Fruit fly (Drosophila melanogaster) whole organism, embryonic: ENCODE data around the gene bma.

Experiments
- Bgb ChIP-seq: fragments of 200-800 bp; sonication (Bioruptor generic); IDR thresholded peaks from 2 replicates; pipeline ENCODE4 v1.3.6; 2022; ENCODE audit warnings: missing biosample characterization, missing genetic modification characterization; ENCODE audit not compliant: partially characterized antibody
- CG11093 ChIP-seq: fragments of 200-800 bp; sonication (Bioruptor generic); IDR thresholded peaks from 3 replicates; pipeline ENCODE4 v1.3.6; 2022; ENCODE audit warnings: missing biosample characterization, missing genetic modification characterization
- CG11504 ChIP-seq: fragments of 200-800 bp; sonication (Bioruptor generic); optimal IDR thresholded peaks from 3 replicates; lab custom pipeline; 2019; ENCODE audit warnings: missing biosample characterization, mild to moderate bottlenecking, missing genetic modification characterization, moderate library complexity
- CG12104 ChIP-seq: fragments of 200-800 bp; sonication (Bioruptor generic); optimal IDR thresholded peaks from 3 replicates; lab custom pipeline; 2016; ENCODE audit warnings: missing biosample characterization, missing genetic modification characterization
- CG13287 ChIP-seq: fragments of 200-800 bp; sonication (Bioruptor generic); IDR thresholded peaks from 2 replicates; pipeline ENCODE4 v1.3.6; 2022; ENCODE audit warnings: missing biosample characterization, missing genetic modification characterization; ENCODE audit not compliant: partially characterized antibody
- CG13424 ChIP-seq: fragments of 200-800 bp; sonication (Bioruptor generic); optimal IDR thresholded peaks from 2 replicates; lab custom pipeline; 2019; ENCODE audit warnings: missing biosample characterization, mild to moderate bottlenecking, missing genetic modification characterization, moderate library complexity
- CG1602 ChIP-seq: fragments of 200-800 bp; sonication (Bioruptor generic); optimal IDR thresholded peaks from 3 replicates; lab custom pipeline; 2016; ENCODE audit warnings: missing biosample characterization, missing genetic modification characterization
- CG1647 ChIP-seq: fragments of 200-800 bp; sonication (Bioruptor generic); optimal IDR thresholded peaks from 3 replicates; lab custom pipeline; 2016; ENCODE audit warnings: missing biosample characterization, missing genetic modification characterization
- CG16863 ChIP-seq: fragments of 200-800 bp; sonication (Bioruptor generic); optimal IDR thresholded peaks from 3 replicates; lab custom pipeline; 2016; ENCODE audit warnings: missing biosample characterization, missing genetic modification characterization
- CG2120 ChIP-seq: fragments of 200-800 bp; sonication (Bioruptor generic); optimal IDR thresholded peaks from 3 replicates; lab custom pipeline; 2016; ENCODE audit warnings: missing biosample characterization, missing genetic modification characterization
- CG31365 ChIP-seq: fragments of 200-800 bp; sonication (Bioruptor generic); optimal IDR thresholded peaks from 2 replicates; lab custom pipeline; 2018; ENCODE audit warnings: missing biosample characterization, mild to moderate bottlenecking, missing genetic modification characterization
- CG3726 ChIP-seq: fragments of 200-800 bp; sonication (Bioruptor generic); IDR thresholded peaks from 3 replicates; pipeline ENCODE4, ENCODE4 v1.3.6; 2022; ENCODE audit warnings: missing biosample characterization, missing genetic modification characterization
- CG5180 ChIP-seq: fragments of 200-800 bp; sonication (Bioruptor generic); optimal IDR thresholded peaks from 3 replicates; lab custom pipeline; 2017; ENCODE audit warnings: missing biosample characterization, missing genetic modification characterization, mild to moderate bottlenecking, moderate library complexity, missing genetic modification reagents
- CG5953 ChIP-seq: fragments of 200-800 bp; sonication (Bioruptor generic); IDR thresholded peaks from 2 replicates; pipeline ENCODE4 v1.3.6; 2022; ENCODE audit warnings: missing biosample characterization, missing genetic modification characterization
- CG6683 ChIP-seq: fragments of 200-800 bp; sonication (Bioruptor generic); optimal IDR thresholded peaks from 2 replicates; lab custom pipeline; 2017; ENCODE audit warnings: missing biosample characterization, mild to moderate bottlenecking, missing genetic modification characterization, missing genetic modification reagents
- CG6689 ChIP-seq: fragments of 200-800 bp; sonication (Bioruptor generic); IDR thresholded peaks from 2 replicates; pipeline ENCODE4 v1.3.6; 2022; ENCODE audit warnings: missing biosample characterization, missing genetic modification characterization
- CG6854 ChIP-seq: fragments of 200-800 bp; sonication (Bioruptor generic); optimal IDR thresholded peaks from 3 replicates; lab custom pipeline; 2017; ENCODE audit warnings: missing biosample characterization, mild to moderate bottlenecking, missing genetic modification characterization
- CG8089 ChIP-seq: fragments of 200-800 bp; sonication (Bioruptor generic); optimal IDR thresholded peaks from 3 replicates; lab custom pipeline; 2016; ENCODE audit warnings: missing biosample characterization, missing genetic modification characterization
- CHES-1-like ChIP-seq: fragments of 200-800 bp; sonication (Bioruptor generic); optimal IDR thresholded peaks from 2 replicates; lab custom pipeline; 2016; ENCODE audit warnings: missing biosample characterization, missing genetic modification characterization
- E2f2 ChIP-seq: fragments of 200-800 bp; sonication (Bioruptor generic); IDR thresholded peaks from 2 replicates; pipeline ENCODE4 v1.3.6; 2022; ENCODE audit warnings: missing biosample characterization, missing genetic modification characterization
- ERR ChIP-seq: fragments of 200-800 bp; sonication (Bioruptor generic); optimal IDR thresholded peaks from 2 replicates; lab custom pipeline; 2016; ENCODE audit warnings: missing biosample characterization, missing genetic modification characterization
- Gsc ChIP-seq: fragments of 200-800 bp; sonication (Bioruptor generic); IDR thresholded peaks from 2 replicates; pipeline ENCODE4 v1.3.6; 2022; ENCODE audit warnings: missing biosample characterization, missing genetic modification characterization
- Hmx ChIP-seq: fragments of 200-800 bp; sonication (Bioruptor generic); optimal IDR thresholded peaks from 2 replicates; lab custom pipeline; 2016; ENCODE audit warnings: missing biosample characterization, missing genetic modification characterization
- MTF-1 ChIP-seq: fragments of 200-800 bp; sonication (Bioruptor generic); optimal IDR thresholded peaks from 2 replicates; lab custom pipeline; 2018; ENCODE audit warnings: missing biosample characterization, mild to moderate bottlenecking, missing genetic modification characterization, borderline replicate concordance
- Mrtf ChIP-seq: fragments of 200-800 bp; sonication (Bioruptor generic); IDR thresholded peaks from 3 replicates; pipeline ENCODE4 v1.3.6; 2022; ENCODE audit warnings: missing biosample characterization, missing genetic modification characterization
- NC2α ChIP-seq: fragments of 200-800 bp; sonication (Bioruptor generic); optimal IDR thresholded peaks from 2 replicates; lab custom pipeline; 2016; ENCODE audit warnings: missing biosample characterization, missing genetic modification characterization
- Ravus ChIP-seq: fragments of 200-800 bp; sonication (Bioruptor generic); IDR thresholded peaks from 2 replicates; pipeline ENCODE4 v1.3.6; 2022; ENCODE audit warnings: missing biosample characterization, missing genetic modification characterization
- Stat92E ChIP-seq, 3 experiments: fragments of >200 bp in 2 of 3; fragments of 200-800 bp in 1 of 3; sonication (Bioruptor generic) in 1 of 3; optimal IDR thresholded peaks; 2 replicates each; lab custom pipeline; 2017 to 2019; ENCODE audit warnings: missing biosample characterization in 3 of 3, missing genetic modification characterization in 3 of 3, mild to moderate bottlenecking in 1 of 3, moderate library complexity in 1 of 3
- Vsx1 ChIP-seq: fragments of 200-800 bp; sonication (Bioruptor generic); optimal IDR thresholded peaks from 2 replicates; lab custom pipeline; 2017; ENCODE audit warnings: missing biosample characterization, mild to moderate bottlenecking, missing genetic modification characterization, missing genetic modification reagents
- abd-A ChIP-seq: fragments of 200-800 bp; sonication (Bioruptor generic); optimal IDR thresholded peaks from 3 replicates; lab custom pipeline; 2019; ENCODE audit warnings: missing biosample characterization, mild to moderate bottlenecking, missing genetic modification characterization, moderate library complexity
- aop ChIP-seq: fragments of 200-800 bp; sonication (Bioruptor generic); IDR thresholded peaks from 2 replicates; pipeline ENCODE4 v1.3.6; 2022; ENCODE audit warnings: missing biosample characterization, missing genetic modification characterization
- az2 ChIP-seq: fragments of 200-800 bp; sonication (Bioruptor generic); optimal IDR thresholded peaks from 3 replicates; lab custom pipeline; 2016; ENCODE audit warnings: missing biosample characterization, missing genetic modification characterization
- bowl ChIP-seq: fragments of 200-800 bp; sonication (Bioruptor generic); IDR thresholded peaks from 2 replicates; pipeline ENCODE4 v1.3.6; 2022; ENCODE audit warnings: missing biosample characterization, missing genetic modification characterization
- disco-r ChIP-seq: fragments of 200-800 bp; sonication (Bioruptor generic); optimal IDR thresholded peaks from 2 replicates; lab custom pipeline; 2016; ENCODE audit warnings: missing biosample characterization, missing genetic modification characterization
- dmrt11E ChIP-seq: fragments of 200-800 bp; sonication (Bioruptor generic); optimal IDR thresholded peaks from 3 replicates; lab custom pipeline; 2018; ENCODE audit warnings: missing biosample characterization, mild to moderate bottlenecking, missing genetic modification characterization, moderate library complexity
- dmrt99B ChIP-seq: fragments of 200-800 bp; sonication (Bioruptor generic); optimal IDR thresholded peaks from 2 replicates; lab custom pipeline; 2018; ENCODE audit warnings: missing biosample characterization, mild to moderate bottlenecking, missing genetic modification characterization, moderate library complexity
- ems ChIP-seq: fragments of 200-800 bp; sonication (Bioruptor generic); optimal IDR thresholded peaks from 3 replicates; lab custom pipeline; 2016; ENCODE audit warnings: missing biosample characterization, missing genetic modification characterization
- exex ChIP-seq: fragments of 200-800 bp; sonication (Bioruptor generic); optimal IDR thresholded peaks from 4 replicates; lab custom pipeline; 2018; ENCODE audit warnings: missing biosample characterization, mild to moderate bottlenecking, missing genetic modification characterization, moderate library complexity
- gsb-n ChIP-seq: fragments of 200-800 bp; sonication (Bioruptor generic); optimal IDR thresholded peaks from 3 replicates; lab custom pipeline; 2018; ENCODE audit warnings: missing biosample characterization, mild to moderate bottlenecking, missing genetic modification characterization
- hbn ChIP-seq: fragments of 200-800 bp; sonication (Bioruptor generic); IDR thresholded peaks from 2 replicates; pipeline ENCODE4 v1.3.6; 2022; ENCODE audit warnings: missing biosample characterization, missing genetic modification characterization; ENCODE audit not compliant: partially characterized antibody
- ind ChIP-seq: fragments of 200-800 bp; sonication (Bioruptor generic); optimal IDR thresholded peaks from 3 replicates; lab custom pipeline; 2016; ENCODE audit warnings: missing biosample characterization, missing genetic modification characterization
- mld ChIP-seq: fragments of 200-800 bp; sonication (Bioruptor generic); IDR thresholded peaks from 3 replicates; pipeline ENCODE4 v1.3.6; 2022; ENCODE audit warnings: missing biosample characterization, missing genetic modification characterization; ENCODE audit not compliant: partially characterized antibody
- nau ChIP-seq: fragments of 200-800 bp; sonication (Bioruptor generic); optimal IDR thresholded peaks from 3 replicates; lab custom pipeline; 2017; ENCODE audit warnings: missing biosample characterization, mild to moderate bottlenecking, missing genetic modification characterization, missing genetic modification reagents
- onecut ChIP-seq: fragments of 200-800 bp; sonication (Bioruptor generic); IDR thresholded peaks from 2 replicates; pipeline ENCODE4 v1.3.6; 2022; ENCODE audit warnings: missing biosample characterization, missing genetic modification characterization
- org-1 ChIP-seq: fragments of 200-800 bp; sonication (Bioruptor generic); optimal IDR thresholded peaks from 2 replicates; lab custom pipeline; 2017; ENCODE audit warnings: missing biosample characterization, missing genetic modification characterization
- peb ChIP-seq: fragments of 200-800 bp; sonication (Bioruptor generic); IDR thresholded peaks from 2 replicates; pipeline ENCODE4 v1.3.6; 2022; ENCODE audit warnings: missing biosample characterization, missing genetic modification characterization
- run ChIP-seq: fragments of 200-800 bp; sonication (Bioruptor generic); optimal IDR thresholded peaks from 3 replicates; lab custom pipeline; 2018; ENCODE audit warnings: missing biosample characterization, mild to moderate bottlenecking, missing genetic modification characterization
- salm ChIP-seq: fragments of 200-800 bp; sonication (Bioruptor generic); optimal IDR thresholded peaks from 2 replicates; lab custom pipeline; 2018; ENCODE audit warnings: missing biosample characterization, mild to moderate bottlenecking, missing genetic modification characterization
- sima ChIP-seq: fragments of 200-800 bp; sonication (Bioruptor generic); optimal IDR thresholded peaks from 2 replicates; lab custom pipeline; 2016; ENCODE audit warnings: missing biosample characterization, missing genetic modification characterization
- twi ChIP-seq: fragments of 200-800 bp; optimal IDR thresholded peaks from 2 replicates; lab custom pipeline; 2019; ENCODE audit warnings: missing biosample characterization, mild to moderate bottlenecking, missing genetic modification characterization, moderate library complexity
- tx ChIP-seq: fragments of 200-800 bp; sonication (Bioruptor generic); optimal IDR thresholded peaks from 2 replicates; lab custom pipeline; 2016; ENCODE audit warnings: missing biosample characterization, missing genetic modification characterization
- z ChIP-seq: fragments of 200-800 bp; sonication (Bioruptor generic); IDR thresholded peaks from 3 replicates; pipeline ENCODE4 v1.3.6; 2022; ENCODE audit warnings: missing biosample characterization, missing genetic modification characterization

Gene bma

DNA sequence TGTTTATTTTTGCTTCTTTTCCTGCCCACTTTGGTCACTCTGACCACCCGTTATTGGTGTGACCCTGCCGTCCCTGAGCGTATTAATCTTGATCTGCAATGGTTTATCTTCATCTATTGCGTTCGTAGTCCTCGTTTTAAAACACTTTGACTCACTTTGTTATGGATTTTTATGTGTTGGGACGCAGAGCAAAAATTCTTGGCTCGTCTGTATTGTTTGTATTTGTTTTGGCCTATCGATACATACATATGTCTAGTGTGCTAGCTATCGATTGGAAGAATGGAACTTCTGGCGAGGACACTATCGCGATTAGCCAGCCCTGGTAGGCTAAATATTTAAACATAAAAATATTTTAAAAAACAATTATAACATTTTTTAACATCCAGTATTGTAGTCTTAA is 48.3 kb upstream of the bma start, which contains the start of gene CG10809 (continued):
- TF ChIP-seq CG2120 (GFP tag; lab: Kevin White, UChicago) (peak; percentile 55), Stat92E (GFP tag; optimal IDR thresholded peaks at IDR 0.05; lab: Kevin White, UChicago) (no peak), aop (GFP tag; lab: Robert Waterston, UW) (no peak), CG5180 (GFP tag; lab: Kevin White, UChicago) (no peak), Hmx (no peak), Ravus (GFP tag; lab: Robert Waterston, UW) (no peak), MTF-1 (GFP tag; lab: Kevin White, UChicago) (no peak), Bgb (peak; percentile 93), Mrtf (GFP tag; lab: Robert Waterston, UW) (no peak), CG8089 (GFP tag; lab: Kevin White, UChicago) (no peak), hbn (GFP tag; lab: Robert Waterston, UW) (peak; percentile 79), disco-r (GFP tag; lab: Kevin White, UChicago) (no peak), twi (tag; lab: Kevin White, UChicago) (peak; percentile 36), CG3726 (GFP tag; lab: Robert Waterston, UW) (no peak), Vsx1 (GFP tag; lab: Kevin White, UChicago) (no peak), CG12104 (GFP tag; lab: Kevin White, UChicago) (peak; percentile 14), ERR (GFP tag; lab: Kevin White, UChicago) (no peak), sima (GFP tag; lab: Kevin White, UChicago) (no peak), NC2α (GFP tag; lab: Kevin White, UChicago) (no peak), CG31365 (tag; lab: Kevin White, UChicago) (no peak), z (no peak), CHES-1-like (peak; percentile 69), ind (peak; percentile 15), CG1602 (no peak), abd-A (tag; lab: Kevin White, UChicago) (no peak), dmrt11E (peak; percentile 48), CG16863 (GFP tag; lab: Kevin White, UChicago) (no peak), tx (no peak), run (tag; lab: Kevin White, UChicago) (no peak), bowl (GFP tag; lab: Robert Waterston, UW) (no peak), nau (GFP tag; lab: Kevin White, UChicago) (no peak), peb (GFP tag; lab: Robert Waterston, UW) (no peak), Gsc (GFP tag; lab: Robert Waterston, UW) (no peak), dmrt99B (tag; lab: Kevin White, UChicago) (no peak), CG11093 (no peak), gsb-n (tag; lab: Kevin White, UChicago) (no peak), E2f2 (peak; percentile 59), az2 (no peak), ems (GFP tag; lab: Kevin White, UChicago) (no peak), org-1 (GFP tag; lab: Kevin White, UChicago) (no peak), salm (tag; lab: Kevin White, UChicago) (no peak), exex (tag; lab: Kevin White, UChicago) (peak; percentile 8), onecut (GFP tag; lab: Robert Waterston, UW) (no peak), CG13287 (peak; percentile 95), CG6689 (GFP tag; lab: Robert Waterston, UW) (no peak), CG6683 (GFP tag; lab: Kevin White, UChicago) (no peak), CG5953 (GFP tag; lab: Robert Waterston, UW) (no peak), CG13424 (tag; lab: Kevin White, UChicago) (peak; percentile 16), CG6854 (GFP tag; lab: Kevin White, UChicago) (no peak), CG1647 (GFP tag; lab: Kevin White, UChicago) (no peak), mld (GFP tag; lab: Robert Waterston, UW) (peak; percentile 68), CG11504 (no peak)
